Worm (Caenorhabditis elegans): Measurements from ENCODE around the gene C13F10.6.

ce11 chrV:7186599-7186998 lies 34.2 kb downstream of the C13F10.6 start:
- no peak for TF ChIP-seq mdl-1 (tag; optimal IDR thresholded peaks at IDR 0.05)
- no peak for TF ChIP-seq zag-1 (tag; optimal IDR thresholded peaks at IDR 0.05)
- TF ChIP-seq nhr-237 (tag; optimal IDR thresholded peaks at IDR 0.05) = no peak
- no peak for TF ChIP-seq fos-1 (tag; optimal IDR thresholded peaks at IDR 0.05)
- TF ChIP-seq nhr-77 (tag; optimal IDR thresholded peaks at IDR 0.05) = no peak
- TF ChIP-seq pqm-1 (tag; optimal IDR thresholded peaks at IDR 0.05) = peak; percentile 77
- TF ChIP-seq nhr-11 (tag; optimal IDR thresholded peaks at IDR 0.05) = no peak
- no peak for TF ChIP-seq lin-39 (tag; optimal IDR thresholded peaks at IDR 0.05)
- TF ChIP-seq ama-1 (optimal IDR thresholded peaks at IDR 0.05) = no peak
